Worm (Caenorhabditis elegans) whole organism, L4/young adult: ENCODE results near the gene flap-1.

ENCODE experiments used
- W03F9.2 ChIP-seq: fragments of 150-350 bp; optimal IDR thresholded peaks from 2 replicates; lab custom pipeline; 2014; ENCODE audit warnings: missing biosample characterization, missing genetic modification characterization
- dao-5 ChIP-seq: sonication (generic microtip); optimal IDR thresholded peaks from 2 replicates; lab custom pipeline; 2016; ENCODE audit warnings: missing genotype, missing genetic modification characterization, moderate library complexity, missing compliant biosample characterization
- him-1 ChIP-seq: sonication (generic microtip); optimal IDR thresholded peaks from 2 replicates; lab custom pipeline; 2016; ENCODE audit warnings: missing genotype, missing genetic modification reagents, missing genetic modification characterization, missing compliant biosample characterization

DNA sequence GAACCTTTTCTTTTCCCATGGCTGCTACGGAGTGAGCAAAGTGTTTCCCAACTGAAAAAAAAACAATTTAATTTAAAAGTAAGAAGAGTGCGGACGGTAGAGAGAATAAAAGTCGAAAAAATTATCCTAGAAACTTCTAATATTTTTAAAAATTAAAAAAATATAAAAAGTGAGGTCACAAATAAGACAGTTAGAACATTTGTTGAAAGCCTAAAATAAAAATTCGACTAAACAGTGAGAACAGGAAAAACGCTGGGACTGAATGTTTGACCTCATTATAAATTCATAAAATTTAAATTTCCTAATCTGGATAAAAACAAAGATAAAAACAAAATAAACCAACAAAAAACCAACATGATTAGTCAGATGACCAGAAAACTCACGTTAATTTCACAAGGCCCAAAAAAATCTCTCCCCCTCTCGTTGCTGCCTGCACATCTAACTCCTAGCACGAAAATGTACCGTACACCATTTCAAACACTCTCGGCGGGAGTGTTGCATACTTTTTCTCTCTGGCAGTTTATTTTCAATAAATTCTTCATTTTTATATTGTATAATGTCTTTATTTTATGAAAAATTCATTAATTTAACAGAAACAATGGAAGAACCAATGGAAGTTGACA lies 43.1 kb upstream of the flap-1 start, which contains the start of the genes eef-1A.1 and rfc-4:
- TF ChIP-seq him-1 (tag; lab: Kevin White, UChicago) (peak; percentile 80), dao-5 (tag; lab: Kevin White, UChicago) (no peak), W03F9.2 (tag; lab: Kevin White, UChicago) (peak; percentile 97)
